Fruit fly (Drosophila melanogaster) whole organism, wandering third instar larva: Measurements from ENCODE around the gene CG12259.

Experiments
- CG9705 ChIP-seq: fragments of 200-800 bp; sonication (Bioruptor generic); optimal IDR thresholded peaks from 2 replicates; lab custom pipeline; 2018; ENCODE audit warnings: missing biosample characterization, mild to moderate bottlenecking, missing genetic modification characterization
- CrebA ChIP-seq: fragments of 200-800 bp; sonication (Bioruptor generic); optimal IDR thresholded peaks from 2 replicates; lab custom pipeline; 2016; ENCODE audit warnings: missing biosample characterization, mild to moderate bottlenecking, missing genetic modification characterization, borderline replicate concordance
- Dfd ChIP-seq: fragments of >200 bp; optimal IDR thresholded peaks from 2 replicates; lab custom pipeline; 2017; ENCODE audit warnings: missing biosample characterization, missing genetic modification characterization
- Dif ChIP-seq: fragments of 200-275, 200-300 bp; sonication (Bioruptor generic); optimal IDR thresholded peaks from 2 replicates; lab custom pipeline; 2018; ENCODE audit warnings: missing biosample characterization, missing genetic modification characterization; ENCODE audit not compliant: partially characterized antibody
- GATAd ChIP-seq: sonication (Bioruptor generic); optimal IDR thresholded peaks from 2 replicates; lab custom pipeline; 2016; ENCODE audit warnings: missing biosample characterization, missing genetic modification characterization
- HLH106 ChIP-seq: fragments of 200-800 bp; optimal IDR thresholded peaks from 3 replicates; lab custom pipeline; 2019; ENCODE audit warnings: missing biosample characterization, mild to moderate bottlenecking, missing genetic modification characterization, moderate library complexity
- Hnf4 ChIP-seq: fragments of 200-800 bp; sonication (Bioruptor generic); optimal IDR thresholded peaks from 2 replicates; lab custom pipeline; 2016; ENCODE audit warnings: missing biosample characterization, mild to moderate bottlenecking, missing genetic modification characterization
- Hr78 ChIP-seq: fragments of >200 bp; optimal IDR thresholded peaks from 2 replicates; lab custom pipeline; 2017; ENCODE audit warnings: missing biosample characterization, missing genetic modification characterization
- Hr83 ChIP-seq: fragments of 200-300 bp; sonication (Bioruptor generic); optimal IDR thresholded peaks from 2 replicates; lab custom pipeline; 2016; ENCODE audit warnings: missing biosample characterization, mild to moderate bottlenecking, missing genetic modification characterization, moderate library complexity; ENCODE audit not compliant: poor library complexity, severe bottlenecking
- Jra ChIP-seq: sonication (Bioruptor generic); optimal IDR thresholded peaks from 2 replicates; lab custom pipeline; 2016; ENCODE audit warnings: missing biosample characterization, missing genetic modification characterization
- Mio ChIP-seq: sonication (Bioruptor generic); optimal IDR thresholded peaks from 2 replicates; lab custom pipeline; 2016; ENCODE audit warnings: missing biosample characterization, missing genetic modification characterization
- Myc ChIP-seq: fragments of >200 bp; optimal IDR thresholded peaks from 2 replicates; lab custom pipeline; 2017
- N ChIP-seq: fragments of >200 bp; optimal IDR thresholded peaks from 2 replicates; lab custom pipeline; 2018; ENCODE audit warnings: missing biosample characterization, missing external identifiers, missing genetic modification characterization
- OdsH ChIP-seq: fragments of 200-800 bp; sonication (Bioruptor generic); optimal IDR thresholded peaks from 2 replicates; lab custom pipeline; 2016; ENCODE audit warnings: missing biosample characterization, mild to moderate bottlenecking, missing genetic modification characterization
- Rel ChIP-seq, 2 experiments: fragments of 200-800 bp; sonication (Bioruptor generic) in 1 of 2; optimal IDR thresholded peaks; 2 replicates in 1 of 2; 3 replicates in 1 of 2; lab custom pipeline; 2016 to 2019; ENCODE audit warnings: mild to moderate bottlenecking in 2 of 2, missing biosample characterization in 2 of 2, missing genetic modification characterization in 2 of 2, moderate library complexity in 1 of 2
- Sp1 ChIP-seq: fragments of 200-800 bp; sonication (Bioruptor generic); optimal IDR thresholded peaks from 3 replicates; lab custom pipeline; 2019; ENCODE audit warnings: missing biosample characterization, mild to moderate bottlenecking, missing genetic modification characterization, moderate library complexity
- Vsx2 ChIP-seq: fragments of 200-300, 225-300 bp; sonication (Bioruptor generic); optimal IDR thresholded peaks from 2 replicates; lab custom pipeline; 2018; ENCODE audit warnings: missing biosample characterization, missing genetic modification characterization; ENCODE audit not compliant: partially characterized antibody
- br ChIP-seq: fragments of 200-800 bp; sonication (Bioruptor generic); optimal IDR thresholded peaks from 2 replicates; lab custom pipeline; 2016; ENCODE audit warnings: missing biosample characterization, missing genetic modification characterization
- brk ChIP-seq: fragments of 200-800 bp; sonication (Bioruptor generic); optimal IDR thresholded peaks from 2 replicates; lab custom pipeline; 2016; ENCODE audit warnings: missing biosample characterization, mild to moderate bottlenecking, missing genetic modification characterization
- dl ChIP-seq, 2 experiments: fragments of 175-275, 200-275 bp in 1 of 2; fragments of 200-275 bp in 1 of 2; sonication (Bioruptor generic); optimal IDR thresholded peaks; lab custom pipeline; 2018; ENCODE audit warnings: mild to moderate bottlenecking in 2 of 2, missing biosample characterization in 2 of 2, missing genetic modification characterization in 2 of 2, moderate library complexity in 2 of 2; ENCODE audit not compliant: partially characterized antibody in 2 of 2, insufficient read depth in 1 of 2
- dsf ChIP-seq: sonication (Bioruptor generic); optimal IDR thresholded peaks from 2 replicates; lab custom pipeline; 2016; ENCODE audit warnings: missing biosample characterization, missing genetic modification characterization, borderline replicate concordance
- ey ChIP-seq: fragments of 200-800 bp; sonication (Bioruptor generic); optimal IDR thresholded peaks from 2 replicates; lab custom pipeline; 2016; ENCODE audit warnings: missing biosample characterization, missing genetic modification characterization
- foxo ChIP-seq, 2 experiments: fragments of 200-800 bp; sonication (Bioruptor generic); optimal IDR thresholded peaks; 2 replicates in 1 of 2; 3 replicates in 1 of 2; lab custom pipeline; 2016 to 2017; ENCODE audit warnings: missing biosample characterization in 2 of 2, missing genetic modification characterization in 2 of 2
- fru ChIP-seq: fragments of 200-800 bp; sonication (Bioruptor generic); optimal IDR thresholded peaks from 3 replicates; lab custom pipeline; 2016; ENCODE audit warnings: missing biosample characterization, mild to moderate bottlenecking, missing genetic modification characterization
- h ChIP-seq: fragments of 200-800 bp; sonication (Bioruptor generic); optimal IDR thresholded peaks from 3 replicates; lab custom pipeline; 2016; ENCODE audit warnings: missing biosample characterization, mild to moderate bottlenecking, missing genetic modification characterization
- jim ChIP-seq: fragments of 175-275, 200-325 bp; sonication (Bioruptor generic); optimal IDR thresholded peaks from 2 replicates; lab custom pipeline; 2016; ENCODE audit warnings: missing biosample characterization, mild to moderate bottlenecking, missing genetic modification characterization
- lola ChIP-seq: fragments of >200 bp; optimal IDR thresholded peaks from 2 replicates; lab custom pipeline; 2017; ENCODE audit warnings: missing biosample characterization, missing genetic modification characterization
- pan ChIP-seq: fragments of >200 bp; optimal IDR thresholded peaks from 2 replicates; lab custom pipeline; 2017
- psq ChIP-seq: fragments of 200-800 bp; sonication (Bioruptor generic); optimal IDR thresholded peaks from 3 replicates; lab custom pipeline; 2017; ENCODE audit warnings: missing biosample characterization, mild to moderate bottlenecking, missing genetic modification characterization, moderate library complexity
- rgr ChIP-seq: fragments of 200-800 bp; sonication (Bioruptor generic); optimal IDR thresholded peaks from 3 replicates; lab custom pipeline; 2016; ENCODE audit warnings: missing biosample characterization, mild to moderate bottlenecking, missing genetic modification characterization
- sage ChIP-seq: fragments of 200-800 bp; sonication (Bioruptor generic); optimal IDR thresholded peaks from 2 replicates; lab custom pipeline; 2016; ENCODE audit warnings: missing biosample characterization, mild to moderate bottlenecking, missing genetic modification characterization
- sv ChIP-seq: fragments of 200-800 bp; sonication (Bioruptor generic); optimal IDR thresholded peaks from 3 replicates; lab custom pipeline; 2016; ENCODE audit warnings: missing biosample characterization, missing genetic modification characterization
- tai ChIP-seq: sonication (Bioruptor generic); optimal IDR thresholded peaks from 2 replicates; lab custom pipeline; 2016; ENCODE audit warnings: missing biosample characterization, missing genetic modification characterization
- usp ChIP-seq: fragments of >200 bp; optimal IDR thresholded peaks from 2 replicates; lab custom pipeline; 2017; ENCODE audit warnings: missing biosample characterization, missing genetic modification characterization
- woc ChIP-seq: sonication (Bioruptor generic); optimal IDR thresholded peaks from 2 replicates; lab custom pipeline; 2016; ENCODE audit warnings: missing biosample characterization, mild to moderate bottlenecking, missing genetic modification characterization

CG12259 gene

dm6 chr3R:27948421-27948906 lies 27.6 kb upstream of the CG12259 start, which contains the start of gene Gp93:
Gene Gp93, plus strand, starts transcription at chr3R:27948711.
- TF ChIP-seq Dfd (GFP tag; lab: Kevin White, UChicago), result no peak
- no peak for TF ChIP-seq woc (GFP tag; lab: Kevin White, UChicago)
- TF ChIP-seq usp (GFP tag; lab: Kevin White, UChicago), result no peak
- TF ChIP-seq dl (GFP tag; optimal IDR thresholded peaks at IDR 0.05; lab: Kevin White, UChicago; ENCODE audit: insufficient read depth in 1 of 2, partially characterized antibody in 2 of 2), result no peak
- TF ChIP-seq sage, result no peak
- no peak for TF ChIP-seq GATAd (GFP tag; lab: Kevin White, UChicago)
- TF ChIP-seq fru, result no peak
- no peak for TF ChIP-seq h (GFP tag; lab: Kevin White, UChicago)
- no peak for TF ChIP-seq Hr78 (GFP tag; lab: Kevin White, UChicago)
- peak; percentile 69 for TF ChIP-seq Sp1 (GFP tag; lab: Kevin White, UChicago)
- peak; percentile 45 for TF ChIP-seq CG9705 (GFP tag; lab: Kevin White, UChicago)
- TF ChIP-seq OdsH (GFP tag; lab: Kevin White, UChicago), result peak; percentile 39
- TF ChIP-seq rgr (GFP tag; lab: Kevin White, UChicago), result no peak
- peak; percentile 41 for TF ChIP-seq Hr83 (GFP tag; lab: Kevin White, UChicago)
- no peak for TF ChIP-seq Mio (GFP tag; lab: Kevin White, UChicago)
- no peak for TF ChIP-seq sv
- TF ChIP-seq foxo (GFP tag; optimal IDR thresholded peaks at IDR 0.05; lab: Kevin White, UChicago), result no peak
- TF ChIP-seq pan (lab: Kevin White, UChicago), result no peak
- no peak for TF ChIP-seq lola (GFP tag; lab: Kevin White, UChicago)
- TF ChIP-seq brk (GFP tag; lab: Kevin White, UChicago), result no peak
- TF ChIP-seq Myc (lab: Kevin White, UChicago), result no peak
- TF ChIP-seq Jra (GFP tag; lab: Kevin White, UChicago), result no peak
- TF ChIP-seq br, result no peak
- peak; percentile 74 for TF ChIP-seq HLH106 (tag; lab: Kevin White, UChicago)
- no peak for TF ChIP-seq Rel (GFP tag; optimal IDR thresholded peaks at IDR 0.05; lab: Kevin White, UChicago)
- peak; percentile 34 for TF ChIP-seq Rel (tag; optimal IDR thresholded peaks at IDR 0.05; lab: Kevin White, UChicago)
- TF ChIP-seq tai (GFP tag; lab: Kevin White, UChicago), result no peak
- TF ChIP-seq N, result no peak
- TF ChIP-seq psq (GFP tag; lab: Kevin White, UChicago), result peak; percentile 27
- peak; percentile 44 for TF ChIP-seq ey (GFP tag; lab: Kevin White, UChicago)
- TF ChIP-seq dsf (GFP tag; lab: Kevin White, UChicago), result no peak
- no peak for TF ChIP-seq Hnf4 (GFP tag; lab: Kevin White, UChicago)
- peak; percentile 38 for TF ChIP-seq Dif (GFP tag; lab: Kevin White, UChicago)
- no peak for TF ChIP-seq jim (GFP tag; lab: Kevin White, UChicago)
- no peak for TF ChIP-seq CrebA (GFP tag; lab: Kevin White, UChicago)

- no peak for TF ChIP-seq sv
- no peak for TF ChIP-seq pan (lab: Kevin White, UChicago)
- TF ChIP-seq Myc (lab: Kevin White, UChicago), result peak; percentile 22
- TF ChIP-seq Rel (GFP tag; optimal IDR thresholded peaks at IDR 0.05; lab: Kevin White, UChicago), result no peak
- peak; percentile 7 for TF ChIP-seq Rel (tag; optimal IDR thresholded peaks at IDR 0.05; lab: Kevin White, UChicago)
- TF ChIP-seq N, result no peak
- TF ChIP-seq Vsx2 (GFP tag; lab: Kevin White, UChicago), result no peak
- TF ChIP-seq HLH106 (tag; lab: Kevin White, UChicago), result no peak
- no peak for TF ChIP-seq Dfd (GFP tag; lab: Kevin White, UChicago)
- no peak for TF ChIP-seq lola (GFP tag; lab: Kevin White, UChicago)
These were observed 26.9 kb upstream of the CG12259 start, which contains the start of gene mfrn for dm6 chr3R:27947682-27948245. Gene mfrn, minus strand, starts transcription at chr3R:27948021.
